Worm (Caenorhabditis elegans): ENCODE results near the gene Y53F4B.23.

DNA sequence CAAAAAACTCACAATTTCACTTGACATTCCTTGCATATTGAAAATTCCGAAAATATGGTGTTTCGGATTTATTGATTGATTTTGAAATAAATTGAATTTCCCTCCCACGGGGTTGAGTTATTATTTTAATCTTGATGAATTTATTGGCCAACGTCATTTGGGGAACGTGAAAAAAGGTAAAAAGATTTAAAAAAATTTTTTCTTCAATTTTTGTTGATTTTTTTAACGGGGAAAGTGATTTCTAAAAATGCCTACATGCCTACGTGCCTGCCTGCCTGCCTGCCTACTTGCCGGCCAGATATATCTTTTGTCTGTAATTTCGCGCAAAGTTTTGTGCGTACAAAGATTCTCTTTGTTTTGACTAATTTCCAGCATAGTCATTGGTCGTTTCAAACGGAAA lies 10.0 kb downstream of the Y53F4B.23 start, which contains the start of gene Y53F4B.24:
- TF ChIP-seq pqm-1 (tag; optimal IDR thresholded peaks at IDR 0.05) (no peak), nhr-77 (tag; optimal IDR thresholded peaks at IDR 0.05) (no peak), F44E2.7 (GFP tag; IDR thresholded peaks at IDR 0.05) (no peak), nhr-25 (tag; optimal IDR thresholded peaks at IDR 0.05; ENCODE audit: borderline replicate concordance, insufficient read depth) (no peak), php-3 (GFP tag; IDR thresholded peaks at IDR 0.05) (no peak), spr-1 (tag; optimal IDR thresholded peaks at IDR 0.05) (no peak)
